Worm (Caenorhabditis elegans) whole organism, L4 larva: Measurements from ENCODE around the gene chs-2.

ENCODE experiments used
- fos-1 ChIP-seq: fragments of 150-350 bp; optimal IDR thresholded peaks from 2 replicates; lab custom pipeline; 2014; ENCODE audit warnings: missing biosample characterization, missing genetic modification characterization
- lin-15B ChIP-seq: fragments of 150-350 bp; sonication (generic microtip); optimal IDR thresholded peaks from 3 replicates; lab custom pipeline; 2014; ENCODE audit warnings: missing biosample characterization, missing genetic modification characterization
- madf-5 ChIP-seq, 2 experiments: fragments of 200-800 bp; sonication (Bioruptor generic); IDR thresholded peaks; 2 replicates each; pipeline ENCODE4 v1.3.6; 2022; ENCODE audit warnings: missing compliant biosample characterization in 2 of 2, missing genetic modification characterization in 2 of 2
- php-3 ChIP-seq: fragments of 200-800 bp; sonication (Bioruptor generic); IDR thresholded peaks from 2 replicates; pipeline ENCODE4 v1.3.6; 2022; ENCODE audit warnings: missing genetic modification reagents, missing genetic modification characterization, missing compliant biosample characterization
- skn-1 ChIP-seq: fragments of 150-350 bp; optimal IDR thresholded peaks from 2 replicates; lab custom pipeline; 2014; ENCODE audit warnings: missing biosample characterization, missing genetic modification characterization

DNA sequence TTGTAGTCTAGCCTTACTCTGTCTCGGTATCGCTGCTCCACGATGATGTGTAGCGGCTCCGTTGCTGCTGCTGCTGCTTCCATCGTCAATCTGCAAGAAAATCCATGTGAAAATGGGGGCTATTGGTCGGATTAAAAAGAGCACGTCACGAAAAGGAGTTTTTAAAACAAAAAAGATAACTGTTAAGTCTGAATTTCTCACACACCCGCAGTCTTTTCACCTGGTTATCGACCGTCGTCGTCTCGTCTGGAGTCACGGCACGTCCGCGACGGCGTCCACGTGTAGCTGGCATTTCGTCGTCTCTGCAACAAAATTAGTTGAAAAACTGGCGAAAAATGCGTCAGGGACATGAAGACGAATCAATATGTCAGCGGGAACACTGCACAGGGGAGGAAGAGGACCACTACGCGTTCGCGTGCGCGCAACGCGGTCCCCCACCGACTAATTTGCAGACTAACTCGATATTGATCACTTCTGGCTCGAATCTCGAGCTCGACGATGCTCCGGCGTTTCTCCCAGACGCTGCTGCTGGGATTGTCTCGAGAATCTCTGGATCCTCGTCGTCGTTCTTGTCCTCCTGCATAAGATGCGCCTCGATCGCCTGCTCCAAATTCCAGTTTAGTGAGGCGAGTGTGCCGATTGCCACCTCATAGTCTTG lies 23.2 kb downstream of the chs-2 start:
- no peak for TF ChIP-seq lin-15B (tag; lab: Kevin White, UChicago)
- TF ChIP-seq php-3 (GFP tag; lab: Robert Waterston, UW), result no peak
- no peak for TF ChIP-seq skn-1 (tag; lab: Kevin White, UChicago)
- TF ChIP-seq fos-1 (tag; lab: Kevin White, UChicago), result no peak
- TF ChIP-seq madf-5 (GFP tag; IDR thresholded peaks at IDR 0.05; lab: Robert Waterston, UW), result no peak
